Fruit fly (Drosophila melanogaster) whole organism, prepupa: ENCODE measurements around the gene CG8500.

Source experiments
- CG3919 ChIP-seq: fragments of 200-800 bp; sonication (Bioruptor generic); optimal IDR thresholded peaks from 3 replicates; lab custom pipeline; 2016; ENCODE audit warnings: missing biosample characterization, missing genetic modification characterization
- CG6163 ChIP-seq: fragments of 200-800 bp; sonication (Bioruptor generic); IDR thresholded peaks from 3 replicates; pipeline ENCODE4 v1.3.6; 2022; ENCODE audit warnings: missing biosample characterization, missing genetic modification characterization
- CG6276 ChIP-seq: fragments of 200-800 bp; sonication (Bioruptor generic); optimal IDR thresholded peaks from 2 replicates; lab custom pipeline; 2017; ENCODE audit warnings: missing biosample characterization, mild to moderate bottlenecking, missing genetic modification characterization
- CG6792 ChIP-seq: fragments of 200-800 bp; sonication (Bioruptor generic); optimal IDR thresholded peaks from 3 replicates; lab custom pipeline; 2016; ENCODE audit warnings: missing biosample characterization, missing genetic modification characterization
- CG7368 ChIP-seq: fragments of 200-800 bp; sonication (Bioruptor generic); optimal IDR thresholded peaks from 3 replicates; lab custom pipeline; 2016; ENCODE audit warnings: missing biosample characterization, missing genetic modification characterization
- CG9139 ChIP-seq: fragments of 200-800 bp; sonication (Bioruptor generic); optimal IDR thresholded peaks from 3 replicates; lab custom pipeline; 2017; ENCODE audit warnings: missing biosample characterization, mild to moderate bottlenecking, missing genetic modification characterization
- Eip75B ChIP-seq: fragments of 200-800 bp; sonication (Bioruptor generic); optimal IDR thresholded peaks from 3 replicates; lab custom pipeline; 2016; ENCODE audit warnings: missing biosample characterization, missing genetic modification characterization
- Smox ChIP-seq: fragments of 200-800 bp; sonication (Bioruptor generic); optimal IDR thresholded peaks from 3 replicates; lab custom pipeline; 2016; ENCODE audit warnings: missing biosample characterization, missing genetic modification characterization
- Sox15 ChIP-seq: fragments of 200-800 bp; sonication (Bioruptor generic); optimal IDR thresholded peaks from 3 replicates; lab custom pipeline; 2016; ENCODE audit warnings: missing biosample characterization, missing genetic modification characterization
- achi ChIP-seq: fragments of 200-800 bp; sonication (Bioruptor generic); optimal IDR thresholded peaks from 3 replicates; lab custom pipeline; 2016; ENCODE audit warnings: missing biosample characterization, missing genetic modification characterization

- TF ChIP-seq Smox (GFP tag; lab: Kevin White, UChicago) (no peak), CG6792 (GFP tag; lab: Kevin White, UChicago) (no peak), Eip75B (GFP tag; lab: Kevin White, UChicago) (no peak), achi (GFP tag; lab: Kevin White, UChicago) (no peak), CG6163 (GFP tag; lab: Robert Waterston, UW) (no peak), CG3919 (GFP tag; lab: Kevin White, UChicago) (no peak), CG7368 (no peak), CG6276 (GFP tag; lab: Kevin White, UChicago) (no peak), Sox15 (no peak), CG9139 (GFP tag; lab: Kevin White, UChicago) (no peak)
Measured at dm6 chr3R:9743995-9744394, 40.5 kb upstream of the CG8500 start.
